Fruit fly (Drosophila melanogaster) whole organism, wandering third instar larva: Measurements from ENCODE around the gene Rnb.

Experiments
- Abd-B ChIP-seq: fragments of >200 bp; optimal IDR thresholded peaks from 2 replicates; lab custom pipeline; 2017; ENCODE audit warnings: missing biosample characterization, missing genetic modification characterization
- CG32264 ChIP-seq: fragments of 200-800 bp; sonication (Bioruptor generic); optimal IDR thresholded peaks from 2 replicates; lab custom pipeline; 2016; ENCODE audit warnings: missing biosample characterization, missing genetic modification characterization
- CG9705 ChIP-seq: fragments of 200-800 bp; sonication (Bioruptor generic); optimal IDR thresholded peaks from 2 replicates; lab custom pipeline; 2018; ENCODE audit warnings: missing biosample characterization, mild to moderate bottlenecking, missing genetic modification characterization
- CrebA ChIP-seq: fragments of 200-800 bp; sonication (Bioruptor generic); optimal IDR thresholded peaks from 2 replicates; lab custom pipeline; 2016; ENCODE audit warnings: missing biosample characterization, mild to moderate bottlenecking, missing genetic modification characterization, borderline replicate concordance
- Dfd ChIP-seq: fragments of >200 bp; optimal IDR thresholded peaks from 2 replicates; lab custom pipeline; 2017; ENCODE audit warnings: missing biosample characterization, missing genetic modification characterization
- Dif ChIP-seq: fragments of 200-275, 200-300 bp; sonication (Bioruptor generic); optimal IDR thresholded peaks from 2 replicates; lab custom pipeline; 2018; ENCODE audit warnings: missing biosample characterization, missing genetic modification characterization; ENCODE audit not compliant: partially characterized antibody
- GATAd ChIP-seq: sonication (Bioruptor generic); optimal IDR thresholded peaks from 2 replicates; lab custom pipeline; 2016; ENCODE audit warnings: missing biosample characterization, missing genetic modification characterization
- HLH106 ChIP-seq: fragments of 200-800 bp; optimal IDR thresholded peaks from 3 replicates; lab custom pipeline; 2019; ENCODE audit warnings: missing biosample characterization, mild to moderate bottlenecking, missing genetic modification characterization, moderate library complexity
- Hr78 ChIP-seq: fragments of >200 bp; optimal IDR thresholded peaks from 2 replicates; lab custom pipeline; 2017; ENCODE audit warnings: missing biosample characterization, missing genetic modification characterization
- Hr83 ChIP-seq: fragments of 200-300 bp; sonication (Bioruptor generic); optimal IDR thresholded peaks from 2 replicates; lab custom pipeline; 2016; ENCODE audit warnings: missing biosample characterization, mild to moderate bottlenecking, missing genetic modification characterization, moderate library complexity; ENCODE audit not compliant: poor library complexity, severe bottlenecking
- Jra ChIP-seq: sonication (Bioruptor generic); optimal IDR thresholded peaks from 2 replicates; lab custom pipeline; 2016; ENCODE audit warnings: missing biosample characterization, missing genetic modification characterization
- Mio ChIP-seq: sonication (Bioruptor generic); optimal IDR thresholded peaks from 2 replicates; lab custom pipeline; 2016; ENCODE audit warnings: missing biosample characterization, missing genetic modification characterization
- Myc ChIP-seq: fragments of >200 bp; optimal IDR thresholded peaks from 2 replicates; lab custom pipeline; 2017
- N ChIP-seq: fragments of >200 bp; optimal IDR thresholded peaks from 2 replicates; lab custom pipeline; 2018; ENCODE audit warnings: missing biosample characterization, missing external identifiers, missing genetic modification characterization
- OdsH ChIP-seq: fragments of 200-800 bp; sonication (Bioruptor generic); optimal IDR thresholded peaks from 2 replicates; lab custom pipeline; 2016; ENCODE audit warnings: missing biosample characterization, mild to moderate bottlenecking, missing genetic modification characterization
- Rel ChIP-seq, 2 experiments: fragments of 200-800 bp; sonication (Bioruptor generic) in 1 of 2; optimal IDR thresholded peaks; 2 replicates in 1 of 2; 3 replicates in 1 of 2; lab custom pipeline; 2016 to 2019; ENCODE audit warnings: mild to moderate bottlenecking in 2 of 2, missing biosample characterization in 2 of 2, missing genetic modification characterization in 2 of 2, moderate library complexity in 1 of 2
- Sp1 ChIP-seq: fragments of 200-800 bp; sonication (Bioruptor generic); optimal IDR thresholded peaks from 3 replicates; lab custom pipeline; 2019; ENCODE audit warnings: missing biosample characterization, mild to moderate bottlenecking, missing genetic modification characterization, moderate library complexity
- Vsx2 ChIP-seq: fragments of 200-300, 225-300 bp; sonication (Bioruptor generic); optimal IDR thresholded peaks from 2 replicates; lab custom pipeline; 2018; ENCODE audit warnings: missing biosample characterization, missing genetic modification characterization; ENCODE audit not compliant: partially characterized antibody
- br ChIP-seq: fragments of 200-800 bp; sonication (Bioruptor generic); optimal IDR thresholded peaks from 2 replicates; lab custom pipeline; 2016; ENCODE audit warnings: missing biosample characterization, missing genetic modification characterization
- brk ChIP-seq: fragments of 200-800 bp; sonication (Bioruptor generic); optimal IDR thresholded peaks from 2 replicates; lab custom pipeline; 2016; ENCODE audit warnings: missing biosample characterization, mild to moderate bottlenecking, missing genetic modification characterization
- dl ChIP-seq, 2 experiments: fragments of 175-275, 200-275 bp in 1 of 2; fragments of 200-275 bp in 1 of 2; sonication (Bioruptor generic); optimal IDR thresholded peaks; lab custom pipeline; 2018; ENCODE audit warnings: mild to moderate bottlenecking in 2 of 2, missing biosample characterization in 2 of 2, missing genetic modification characterization in 2 of 2, moderate library complexity in 2 of 2; ENCODE audit not compliant: partially characterized antibody in 2 of 2, insufficient read depth in 1 of 2
- dmrt93B ChIP-seq: fragments of 200-800 bp; sonication (Bioruptor generic); optimal IDR thresholded peaks from 2 replicates; lab custom pipeline; 2018; ENCODE audit warnings: missing biosample characterization, mild to moderate bottlenecking, missing genetic modification characterization
- dsf ChIP-seq: sonication (Bioruptor generic); optimal IDR thresholded peaks from 2 replicates; lab custom pipeline; 2016; ENCODE audit warnings: missing biosample characterization, missing genetic modification characterization, borderline replicate concordance
- ey ChIP-seq: fragments of 200-800 bp; sonication (Bioruptor generic); optimal IDR thresholded peaks from 2 replicates; lab custom pipeline; 2016; ENCODE audit warnings: missing biosample characterization, missing genetic modification characterization
- foxo ChIP-seq, 2 experiments: fragments of 200-800 bp; sonication (Bioruptor generic); optimal IDR thresholded peaks; 2 replicates in 1 of 2; 3 replicates in 1 of 2; lab custom pipeline; 2016 to 2017; ENCODE audit warnings: missing biosample characterization in 2 of 2, missing genetic modification characterization in 2 of 2
- fru ChIP-seq: fragments of 200-800 bp; sonication (Bioruptor generic); optimal IDR thresholded peaks from 3 replicates; lab custom pipeline; 2016; ENCODE audit warnings: missing biosample characterization, mild to moderate bottlenecking, missing genetic modification characterization
- h ChIP-seq: fragments of 200-800 bp; sonication (Bioruptor generic); optimal IDR thresholded peaks from 3 replicates; lab custom pipeline; 2016; ENCODE audit warnings: missing biosample characterization, mild to moderate bottlenecking, missing genetic modification characterization
- jim ChIP-seq: fragments of 175-275, 200-325 bp; sonication (Bioruptor generic); optimal IDR thresholded peaks from 2 replicates; lab custom pipeline; 2016; ENCODE audit warnings: missing biosample characterization, mild to moderate bottlenecking, missing genetic modification characterization
- lola ChIP-seq: fragments of >200 bp; optimal IDR thresholded peaks from 2 replicates; lab custom pipeline; 2017; ENCODE audit warnings: missing biosample characterization, missing genetic modification characterization
- pan ChIP-seq: fragments of >200 bp; optimal IDR thresholded peaks from 2 replicates; lab custom pipeline; 2017
- psq ChIP-seq: fragments of 200-800 bp; sonication (Bioruptor generic); optimal IDR thresholded peaks from 3 replicates; lab custom pipeline; 2017; ENCODE audit warnings: missing biosample characterization, mild to moderate bottlenecking, missing genetic modification characterization, moderate library complexity
- rgr ChIP-seq: fragments of 200-800 bp; sonication (Bioruptor generic); optimal IDR thresholded peaks from 3 replicates; lab custom pipeline; 2016; ENCODE audit warnings: missing biosample characterization, mild to moderate bottlenecking, missing genetic modification characterization
- sage ChIP-seq: fragments of 200-800 bp; sonication (Bioruptor generic); optimal IDR thresholded peaks from 2 replicates; lab custom pipeline; 2016; ENCODE audit warnings: missing biosample characterization, mild to moderate bottlenecking, missing genetic modification characterization
- sv ChIP-seq: fragments of 200-800 bp; sonication (Bioruptor generic); optimal IDR thresholded peaks from 3 replicates; lab custom pipeline; 2016; ENCODE audit warnings: missing biosample characterization, missing genetic modification characterization
- tai ChIP-seq: sonication (Bioruptor generic); optimal IDR thresholded peaks from 2 replicates; lab custom pipeline; 2016; ENCODE audit warnings: missing biosample characterization, missing genetic modification characterization
- woc ChIP-seq: sonication (Bioruptor generic); optimal IDR thresholded peaks from 2 replicates; lab custom pipeline; 2016; ENCODE audit warnings: missing biosample characterization, mild to moderate bottlenecking, missing genetic modification characterization

Gene Rnb

DNA sequence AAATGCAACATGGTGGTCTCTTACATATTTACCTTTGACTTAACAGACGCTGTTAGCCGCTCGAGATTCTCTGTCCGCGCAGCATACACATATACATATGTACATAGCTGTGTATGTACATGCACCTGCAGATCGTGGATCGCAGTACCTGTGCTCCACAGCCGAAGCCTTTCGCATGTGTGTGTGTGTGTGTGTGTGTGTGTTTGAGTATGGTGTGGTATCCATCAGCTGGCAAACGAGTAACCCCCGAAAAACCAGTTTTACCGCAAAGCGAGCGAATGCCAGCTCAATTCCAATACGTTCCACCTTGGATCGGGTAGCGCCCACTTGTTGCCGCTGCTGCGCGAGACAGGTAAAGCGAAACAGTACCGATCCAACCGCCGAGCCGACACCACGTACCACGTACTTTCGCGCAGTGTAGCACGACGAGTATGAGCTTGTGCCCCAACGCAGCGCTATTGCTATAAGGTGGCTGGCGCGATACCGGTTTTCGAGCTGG lies 42.2 kb upstream of the Rnb start, which contains the start of gene Cad99C:
Gene Cad99C, plus strand, starts transcription at position 365 of the 499 bp plus-strand sequence.
- TF ChIP-seq Dif = peak; percentile 77
- peak; percentile 44 for TF ChIP-seq fru (GFP tag; lab: Kevin White, UChicago)
- TF ChIP-seq OdsH = peak; percentile 25
- TF ChIP-seq dl (GFP tag; optimal IDR thresholded peaks at IDR 0.05; lab: Kevin White, UChicago; ENCODE audit: insufficient read depth in 1 of 2, partially characterized antibody in 2 of 2) = peak; percentile 44 to 61
- TF ChIP-seq HLH106 = no peak
- TF ChIP-seq pan (lab: Kevin White, UChicago) = no peak
- peak; percentile 90 for TF ChIP-seq Vsx2 (GFP tag; lab: Kevin White, UChicago)
- TF ChIP-seq GATAd (GFP tag; lab: Kevin White, UChicago) = no peak
- TF ChIP-seq Hr83 (GFP tag; lab: Kevin White, UChicago) = peak; percentile 45
- TF ChIP-seq Myc (lab: Kevin White, UChicago) = no peak
- TF ChIP-seq h = peak; percentile 46
- peak; percentile 50 for TF ChIP-seq brk (GFP tag; lab: Kevin White, UChicago)
- TF ChIP-seq br (GFP tag; lab: Kevin White, UChicago) = peak; percentile 34
- TF ChIP-seq Jra (GFP tag; lab: Kevin White, UChicago) = peak; percentile 20
- TF ChIP-seq CG32264 (GFP tag; lab: Kevin White, UChicago) = no peak
- TF ChIP-seq Dfd (GFP tag; lab: Kevin White, UChicago) = no peak
- no peak for TF ChIP-seq rgr (GFP tag; lab: Kevin White, UChicago)
- no peak for TF ChIP-seq sv (GFP tag; lab: Kevin White, UChicago)
- TF ChIP-seq Rel (GFP tag; optimal IDR thresholded peaks at IDR 0.05; lab: Kevin White, UChicago) = no peak
- TF ChIP-seq Rel (tag; optimal IDR thresholded peaks at IDR 0.05; lab: Kevin White, UChicago) = peak; percentile 37
- no peak for TF ChIP-seq dsf
- TF ChIP-seq Abd-B = no peak

- no peak for TF ChIP-seq Dfd (GFP tag; lab: Kevin White, UChicago)
- no peak for TF ChIP-seq jim (GFP tag; lab: Kevin White, UChicago)
- TF ChIP-seq woc = no peak
- TF ChIP-seq Hr83 (GFP tag; lab: Kevin White, UChicago) = no peak
- no peak for TF ChIP-seq dl (GFP tag; optimal IDR thresholded peaks at IDR 0.05; lab: Kevin White, UChicago; ENCODE audit: insufficient read depth in 1 of 2, partially characterized antibody in 2 of 2)
- no peak for TF ChIP-seq fru (GFP tag; lab: Kevin White, UChicago)
- no peak for TF ChIP-seq HLH106
- TF ChIP-seq dmrt93B (GFP tag; lab: Kevin White, UChicago) = no peak
- no peak for TF ChIP-seq Sp1 (GFP tag; lab: Kevin White, UChicago)
- no peak for TF ChIP-seq N (GFP tag; lab: Kevin White, UChicago)
- TF ChIP-seq CG9705 (GFP tag; lab: Kevin White, UChicago) = no peak
- no peak for TF ChIP-seq CrebA (GFP tag; lab: Kevin White, UChicago)
- TF ChIP-seq Dif = no peak
- TF ChIP-seq Mio = no peak
- TF ChIP-seq foxo (GFP tag; optimal IDR thresholded peaks at IDR 0.05; lab: Kevin White, UChicago) = no peak
- TF ChIP-seq psq (GFP tag; lab: Kevin White, UChicago) = no peak
- TF ChIP-seq br (GFP tag; lab: Kevin White, UChicago) = no peak
- no peak for TF ChIP-seq dsf
- TF ChIP-seq OdsH = no peak
These were observed 40.7 kb upstream of the Rnb start for dm6 chr3R:29839707-29840311.

- no peak for TF ChIP-seq dmrt93B (GFP tag; lab: Kevin White, UChicago)
- TF ChIP-seq, all 38 proteins: peak for 0
These were observed 39.6 kb upstream of the Rnb start for dm6 chr3R:29838751-29839150.

dm6 chr3R:29837771-29838170 lies 38.6 kb upstream of the Rnb start:
- TF ChIP-seq CrebA (GFP tag; lab: Kevin White, UChicago) (no peak), tai (GFP tag; lab: Kevin White, UChicago) (no peak), sv (GFP tag; lab: Kevin White, UChicago) (no peak), lola (GFP tag; lab: Kevin White, UChicago) (no peak), sage (GFP tag; lab: Kevin White, UChicago) (no peak), Jra (GFP tag; lab: Kevin White, UChicago) (no peak), h (no peak), Mio (no peak), rgr (GFP tag; lab: Kevin White, UChicago) (no peak), ey (no peak), br (GFP tag; lab: Kevin White, UChicago) (no peak), HLH106 (no peak), fru (GFP tag; lab: Kevin White, UChicago) (no peak), pan (lab: Kevin White, UChicago) (no peak), Vsx2 (GFP tag; lab: Kevin White, UChicago) (no peak), woc (no peak), Abd-B (no peak), Rel (GFP tag; optimal IDR thresholded peaks at IDR 0.05; lab: Kevin White, UChicago) (no peak), Rel (tag; optimal IDR thresholded peaks at IDR 0.05; lab: Kevin White, UChicago) (no peak), psq (GFP tag; lab: Kevin White, UChicago) (no peak), Hr78 (no peak)
- TF ChIP-seq, all 38 proteins: peak for 0
